Worm (Caenorhabditis elegans) whole organism, L3 larva: Measurements from ENCODE around the gene gst-9.

Experiments used
- elt-3 ChIP-seq, 3 experiments: fragments of 150-350 bp in 1 of 3; sonication (generic microtip) in 2 of 3; optimal IDR thresholded peaks; 2 replicates in 2 of 3; 4 replicates in 1 of 3; lab custom pipeline; 2014 to 2017; ENCODE audit warnings: missing biosample characterization in 3 of 3, missing genetic modification characterization in 3 of 3
- fos-1 ChIP-seq: fragments of 150-350 bp; optimal IDR thresholded peaks from 2 replicates; lab custom pipeline; 2014; ENCODE audit warnings: missing biosample characterization, missing genetic modification characterization
- mml-1 ChIP-seq: fragments of 150-350 bp; sonication (generic microtip); optimal IDR thresholded peaks from 3 replicates; lab custom pipeline; 2014; ENCODE audit warnings: missing biosample characterization, missing genetic modification characterization
- tbx-2 ChIP-seq: sonication (generic microtip); optimal IDR thresholded peaks from 2 replicates; lab custom pipeline; 2016; ENCODE audit warnings: mild to moderate bottlenecking, missing genetic modification characterization, missing compliant biosample characterization
- unc-62 ChIP-seq: fragments of 150-350 bp; sonication (generic microtip); optimal IDR thresholded peaks from 4 replicates; lab custom pipeline; 2014; ENCODE audit warnings: missing biosample characterization, missing genetic modification reagents, missing genetic modification characterization

- TF ChIP-seq unc-62 (no peak), tbx-2 (tag; lab: Kevin White, UChicago) (no peak), mml-1 (tag; lab: Kevin White, UChicago) (no peak), elt-3 (tag; optimal IDR thresholded peaks at IDR 0.05; lab: Kevin White, UChicago) (no peak), fos-1 (tag; lab: Kevin White, UChicago) (no peak)
Measured at ce11 chrII:4854761-4855160, 36.6 kb upstream of the gst-9 start.
